Worm (Caenorhabditis elegans) whole organism, L3 larva: ENCODE measurements around the gene hot-1.

Experiments
- R02D3.7 ChIP-seq: fragments of 150-350 bp; optimal IDR thresholded peaks from 2 replicates; lab custom pipeline; 2014; ENCODE audit warnings: missing biosample characterization, missing genetic modification characterization
- ZK546.5 ChIP-seq: sonication (generic microtip); optimal IDR thresholded peaks from 2 replicates; lab custom pipeline; 2017; ENCODE audit warnings: missing biosample characterization, missing genetic modification characterization
- ceh-16 ChIP-seq: sonication (generic microtip); optimal IDR thresholded peaks from 2 replicates; lab custom pipeline; 2017; ENCODE audit warnings: missing biosample characterization, missing genetic modification characterization
- ceh-28 ChIP-seq: fragments of 150-350 bp; optimal IDR thresholded peaks from 2 replicates; lab custom pipeline; 2014; ENCODE audit warnings: missing biosample characterization, missing genetic modification reagents, missing genetic modification characterization
- ceh-9 ChIP-seq: sonication (generic microtip); optimal IDR thresholded peaks from 2 replicates; lab custom pipeline; 2018; ENCODE audit warnings: missing biosample characterization, missing genetic modification characterization
- egl-5 ChIP-seq: fragments of 150-350 bp; optimal IDR thresholded peaks from 2 replicates; lab custom pipeline; 2017; ENCODE audit warnings: missing biosample characterization, missing genetic modification reagents, missing genetic modification characterization, inconsistent platforms
- elt-1 ChIP-seq: fragments of 150-350 bp; optimal IDR thresholded peaks from 2 replicates; lab custom pipeline; 2014; ENCODE audit warnings: missing biosample characterization, missing genetic modification characterization
- elt-2 ChIP-seq: sonication (generic microtip); optimal IDR thresholded peaks from 2 replicates; lab custom pipeline; 2016; ENCODE audit warnings: missing genetic modification reagents, mild to moderate bottlenecking, missing genetic modification characterization, missing compliant biosample characterization
- elt-3 ChIP-seq, 3 experiments: fragments of 150-350 bp in 1 of 3; sonication (generic microtip) in 2 of 3; optimal IDR thresholded peaks; 2 replicates in 2 of 3; 4 replicates in 1 of 3; lab custom pipeline; 2014 to 2017; ENCODE audit warnings: missing biosample characterization in 3 of 3, missing genetic modification characterization in 3 of 3
- fkh-10 ChIP-seq: sonication (generic microtip); optimal IDR thresholded peaks from 2 replicates; lab custom pipeline; 2017; ENCODE audit warnings: missing biosample characterization, missing genetic modification reagents, missing genetic modification characterization
- fkh-2 ChIP-seq: fragments of 150-350 bp; optimal IDR thresholded peaks from 2 replicates; lab custom pipeline; 2014; ENCODE audit warnings: missing biosample characterization, missing genetic modification reagents, missing genetic modification characterization
- fos-1 ChIP-seq: fragments of 150-350 bp; optimal IDR thresholded peaks from 2 replicates; lab custom pipeline; 2014; ENCODE audit warnings: missing biosample characterization, missing genetic modification characterization
- hmg-11 ChIP-seq: sonication (generic microtip); optimal IDR thresholded peaks from 2 replicates; lab custom pipeline; 2016; ENCODE audit warnings: missing genetic modification characterization, missing compliant biosample characterization
- jun-1 ChIP-seq: fragments of 150-350 bp; optimal IDR thresholded peaks from 2 replicates; lab custom pipeline; 2014; ENCODE audit warnings: missing biosample characterization, missing genetic modification reagents, missing genetic modification characterization
- lin-15B ChIP-seq: fragments of 150-350 bp; optimal IDR thresholded peaks from 2 replicates; lab custom pipeline; 2014; ENCODE audit warnings: missing biosample characterization, missing genetic modification characterization
- lin-39 ChIP-seq: fragments of 150-350 bp; optimal IDR thresholded peaks from 2 replicates; lab custom pipeline; 2018; ENCODE audit warnings: missing biosample characterization, missing genetic modification reagents, missing genetic modification characterization
- mdl-1 ChIP-seq: fragments of 150-350 bp; optimal IDR thresholded peaks from 2 replicates; lab custom pipeline; 2014; ENCODE audit warnings: missing biosample characterization, missing genetic modification characterization
- mml-1 ChIP-seq: fragments of 150-350 bp; sonication (generic microtip); optimal IDR thresholded peaks from 3 replicates; lab custom pipeline; 2014; ENCODE audit warnings: missing biosample characterization, missing genetic modification characterization
- nfya-1 ChIP-seq: sonication (generic microtip); optimal IDR thresholded peaks from 2 replicates; lab custom pipeline; 2017; ENCODE audit warnings: missing genetic modification characterization, mild to moderate bottlenecking, missing compliant biosample characterization, antibody characterized with exemption, moderate library complexity; ENCODE audit not compliant: insufficient read depth
- nhr-12 ChIP-seq: fragments of 150-350 bp; optimal IDR thresholded peaks from 2 replicates; lab custom pipeline; 2014; ENCODE audit warnings: missing biosample characterization, missing genetic modification characterization
- nhr-23 ChIP-seq: fragments of 150-350 bp; optimal IDR thresholded peaks from 2 replicates; lab custom pipeline; 2014; ENCODE audit warnings: missing biosample characterization, missing genetic modification reagents, missing genetic modification characterization
- nhr-237 ChIP-seq: fragments of 150-350 bp; optimal IDR thresholded peaks from 2 replicates; lab custom pipeline; 2014; ENCODE audit warnings: missing biosample characterization, missing genetic modification characterization
- nhr-28 ChIP-seq: fragments of 150-350 bp; optimal IDR thresholded peaks from 2 replicates; lab custom pipeline; 2014; ENCODE audit warnings: missing biosample characterization, missing genetic modification characterization
- nhr-43 ChIP-seq: sonication (generic microtip); optimal IDR thresholded peaks from 2 replicates; lab custom pipeline; 2016; ENCODE audit warnings: mild to moderate bottlenecking, missing genetic modification characterization, missing compliant biosample characterization; ENCODE audit not compliant: poor library complexity, severe bottlenecking
- nhr-67 ChIP-seq: fragments of 150-350 bp; optimal IDR thresholded peaks from 2 replicates; lab custom pipeline; 2014; ENCODE audit warnings: missing biosample characterization, missing genetic modification characterization
- pha-4 ChIP-seq: fragments of 150-350 bp; optimal IDR thresholded peaks from 2 replicates; lab custom pipeline; 2014; ENCODE audit warnings: missing biosample characterization, missing genetic modification reagents, missing genetic modification characterization
- sea-2 ChIP-seq: fragments of 150-350 bp; sonication (generic microtip); optimal IDR thresholded peaks from 4 replicates; lab custom pipeline; 2014; ENCODE audit warnings: missing biosample characterization, missing genetic modification reagents, missing genetic modification characterization
- skn-1 ChIP-seq: fragments of 150-350 bp; optimal IDR thresholded peaks from 2 replicates; lab custom pipeline; 2014; ENCODE audit warnings: missing biosample characterization, missing genetic modification characterization
- snpc-4 ChIP-seq: fragments of 150-350 bp; optimal IDR thresholded peaks from 2 replicates; lab custom pipeline; 2014; ENCODE audit warnings: missing biosample characterization, missing genetic modification characterization
- unc-39 ChIP-seq: sonication (generic microtip); optimal IDR thresholded peaks from 4 replicates; lab custom pipeline; 2017; ENCODE audit warnings: missing biosample characterization, missing genetic modification characterization
- ztf-4 ChIP-seq: fragments of 150-350 bp; optimal IDR thresholded peaks from 2 replicates; lab custom pipeline; 2014; ENCODE audit warnings: missing biosample characterization, missing genetic modification characterization

hot-1 gene

ce11 chrV:14612168-14612567 is 8.8 kb upstream of the hot-1 start, which contains the start of the genes R11H6.5 and ccnk-1:
Gene R11H6.5, minus strand, starts transcription at chrV:14612222.
Gene ccnk-1, plus strand, starts transcription at chrV:14612548.
- TF ChIP-seq lin-39: peak; percentile 39
- no peak for TF ChIP-seq nhr-43
- peak; percentile 51 for TF ChIP-seq hmg-11 (tag; lab: Kevin White, UChicago)
- peak; percentile 80 for TF ChIP-seq pha-4
- no peak for TF ChIP-seq nhr-67 (tag; lab: Kevin White, UChicago)
- TF ChIP-seq lin-15B: peak; percentile 55
- peak; percentile 92 for TF ChIP-seq nfya-1 (tag; lab: Kevin White, UChicago)
- TF ChIP-seq nhr-23 (tag; lab: Kevin White, UChicago): no peak

- no peak for TF ChIP-seq R02D3.7 (tag; lab: Kevin White, UChicago)
- TF ChIP-seq nfya-1 (tag; lab: Kevin White, UChicago): peak; percentile 86
Measured at ce11 chrV:14614454-14614853, 6.5 kb upstream of the hot-1 start.

- TF ChIP-seq jun-1: no peak
- TF ChIP-seq nhr-43: no peak
- TF ChIP-seq ZK546.5 (tag; lab: Kevin White, UChicago): no peak
- no peak for TF ChIP-seq elt-3 (tag; optimal IDR thresholded peaks at IDR 0.05; lab: Kevin White, UChicago)
- TF ChIP-seq skn-1 (tag; lab: Kevin White, UChicago): no peak
- no peak for TF ChIP-seq ceh-16 (tag; lab: Kevin White, UChicago)
- no peak for TF ChIP-seq fkh-10 (GFP tag; lab: Kevin White, UChicago)
- no peak for TF ChIP-seq nhr-28 (tag; lab: Kevin White, UChicago)
- no peak for TF ChIP-seq elt-1
- TF ChIP-seq ceh-28 (tag; lab: Kevin White, UChicago): no peak
- no peak for TF ChIP-seq elt-2 (tag; lab: Kevin White, UChicago)
- no peak for TF ChIP-seq snpc-4 (tag; lab: Kevin White, UChicago)
- no peak for TF ChIP-seq egl-5 (tag; lab: Kevin White, UChicago)
- no peak for TF ChIP-seq fos-1
Measured at ce11 chrV:14615671-14616070, 5.3 kb upstream of the hot-1 start.

- TF ChIP-seq R02D3.7 (tag; lab: Kevin White, UChicago): no peak
- TF ChIP-seq ztf-4: no peak
- TF ChIP-seq elt-3 (tag; optimal IDR thresholded peaks at IDR 0.05; lab: Kevin White, UChicago): no peak
- no peak for TF ChIP-seq nhr-12
- TF ChIP-seq hmg-11 (tag; lab: Kevin White, UChicago): no peak
- TF ChIP-seq ceh-9 (tag; lab: Kevin White, UChicago): no peak
- TF ChIP-seq fkh-10 (GFP tag; lab: Kevin White, UChicago): no peak
- TF ChIP-seq nfya-1 (tag; lab: Kevin White, UChicago): no peak
- TF ChIP-seq mml-1 (tag; lab: Kevin White, UChicago): no peak
- no peak for TF ChIP-seq mdl-1 (tag; lab: Kevin White, UChicago)
- no peak for TF ChIP-seq elt-1
- TF ChIP-seq unc-39 (tag; lab: Kevin White, UChicago): no peak
- TF ChIP-seq snpc-4 (tag; lab: Kevin White, UChicago): no peak
- TF ChIP-seq nhr-237: no peak
- TF ChIP-seq lin-15B: no peak
Measured at ce11 chrV:14617711-14618110, 3.2 kb upstream of the hot-1 start.

ce11 chrV:14620311-14620710 is 624 bp upstream of the hot-1 start:
- TF ChIP-seq elt-2 (tag; lab: Kevin White, UChicago): no peak
- TF ChIP-seq fkh-10 (GFP tag; lab: Kevin White, UChicago): peak; percentile 26

- TF ChIP-seq egl-5 (tag; lab: Kevin White, UChicago): peak; percentile 52
- no peak for TF ChIP-seq fkh-2 (tag; lab: Kevin White, UChicago)
- no peak for TF ChIP-seq sea-2 (GFP tag; lab: Kevin White, UChicago)
Measured at ce11 chrV:14625662-14626061, 4.7 kb downstream of the hot-1 start.
